Worm (Caenorhabditis elegans) whole organism, L4 larva: Measurements from ENCODE around the gene magu-2.

Source experiments
- D1046.2 ChIP-seq: fragments of 200-800 bp; sonication (Bioruptor generic); IDR thresholded peaks from 2 replicates; pipeline ENCODE4 v1.3.6; 2022; ENCODE audit warnings: missing genetic modification characterization, missing compliant biosample characterization
- F49E8.2 ChIP-seq: sonication (generic microtip); optimal IDR thresholded peaks from 2 replicates; lab custom pipeline; 2016; ENCODE audit warnings: missing compliant biosample characterization, mild to moderate bottlenecking, missing genetic modification characterization, borderline replicate concordance
- R02D3.7 ChIP-seq: fragments of 150-350 bp; sonication (generic microtip); optimal IDR thresholded peaks from 3 replicates; lab custom pipeline; 2014; ENCODE audit warnings: missing biosample characterization, missing genetic modification characterization
- aha-1 ChIP-seq: fragments of 150-350 bp; peaks from one replicate; lab custom pipeline; 2014; ENCODE audit warnings: missing biosample characterization, missing genetic modification characterization
- arid-1 ChIP-seq: fragments of 200-800 bp; sonication (Bioruptor generic); conservative IDR thresholded peaks from 2 replicates; pipeline ENCODE4 v1.3.6; 2022; ENCODE audit warnings: missing genetic modification reagents, missing genetic modification characterization, missing compliant biosample characterization
- attf-4 ChIP-seq: sonication (generic microtip); optimal IDR thresholded peaks from 3 replicates; lab custom pipeline; 2017; ENCODE audit warnings: missing biosample characterization, missing genetic modification characterization
- ceh-32 ChIP-seq: sonication (generic microtip); optimal IDR thresholded peaks from 2 replicates; lab custom pipeline; 2016; ENCODE audit warnings: mild to moderate bottlenecking, missing genetic modification characterization, missing compliant biosample characterization; ENCODE audit not compliant: poor library complexity
- daf-12 ChIP-seq: fragments of 150-350 bp; optimal IDR thresholded peaks from 2 replicates; lab custom pipeline; 2014; ENCODE audit warnings: missing biosample characterization, missing genetic modification reagents, missing genetic modification characterization
- daf-16 ChIP-seq, 3 experiments: sonication (generic microtip); optimal IDR thresholded peaks; 2 replicates each; lab custom pipeline; 2016 to 2017; ENCODE audit warnings: missing genetic modification characterization in 3 of 3, missing genetic modification reagents in 3 of 3, mild to moderate bottlenecking in 2 of 3, missing compliant biosample characterization in 2 of 3, missing biosample characterization in 1 of 3, moderate library complexity in 1 of 3
- daf-19 ChIP-seq: fragments of 200-800 bp; sonication (Bioruptor generic); conservative IDR thresholded peaks from 2 replicates; pipeline ENCODE4 v1.3.6; 2022; ENCODE audit warnings: missing genetic modification characterization, missing compliant biosample characterization
- dmd-6 ChIP-seq: fragments of 200-800 bp; sonication (Bioruptor generic); IDR thresholded peaks from 2 replicates; pipeline ENCODE4 v1.3.6; 2022; ENCODE audit warnings: missing genetic modification reagents, missing genetic modification characterization, missing compliant biosample characterization
- dmd-8 ChIP-seq: fragments of 200-800 bp; sonication (Bioruptor generic); IDR thresholded peaks from 2 replicates; pipeline ENCODE4 v1.3.6; 2022; ENCODE audit warnings: missing genetic modification characterization, missing compliant biosample characterization
- dmd-9 ChIP-seq: fragments of 200-800 bp; sonication (Bioruptor generic); IDR thresholded peaks from 2 replicates; pipeline ENCODE4 v1.3.6; 2022; ENCODE audit warnings: missing genetic modification reagents, missing genetic modification characterization, missing compliant biosample characterization
- dpl-1 ChIP-seq: fragments of 150-350 bp; optimal IDR thresholded peaks from 2 replicates; lab custom pipeline; 2014; ENCODE audit warnings: missing biosample characterization, missing genetic modification reagents, missing genetic modification characterization
- dve-1 ChIP-seq: sonication (generic microtip); optimal IDR thresholded peaks from 2 replicates; lab custom pipeline; 2017; ENCODE audit warnings: antibody characterized with exemption, mild to moderate bottlenecking, missing genetic modification characterization, missing compliant biosample characterization; ENCODE audit not compliant: insufficient read depth
- fos-1 ChIP-seq: fragments of 150-350 bp; optimal IDR thresholded peaks from 2 replicates; lab custom pipeline; 2014; ENCODE audit warnings: missing biosample characterization, missing genetic modification characterization
- lin-1 ChIP-seq: fragments of 200-800 bp; sonication (Bioruptor generic); IDR thresholded peaks from 2 replicates; pipeline ENCODE4 v1.3.6; 2022; ENCODE audit warnings: missing genetic modification reagents, missing genetic modification characterization, missing compliant biosample characterization
- lin-13 ChIP-seq: fragments of 150-350 bp; optimal IDR thresholded peaks from 2 replicates; lab custom pipeline; 2014; ENCODE audit warnings: missing biosample characterization, missing genetic modification reagents, missing genetic modification characterization
- lin-29 ChIP-seq: fragments of 200-800 bp; sonication (Bioruptor generic); IDR thresholded peaks from 2 replicates; pipeline ENCODE4 v1.3.6; 2022; ENCODE audit warnings: missing genetic modification reagents, missing genetic modification characterization, missing compliant biosample characterization
- madf-5 ChIP-seq, 2 experiments: fragments of 200-800 bp; sonication (Bioruptor generic); IDR thresholded peaks; 2 replicates each; pipeline ENCODE4 v1.3.6; 2022; ENCODE audit warnings: missing compliant biosample characterization in 2 of 2, missing genetic modification characterization in 2 of 2
- mxl-2 ChIP-seq: fragments of 200-800 bp; sonication (Bioruptor generic); conservative IDR thresholded peaks from 2 replicates; pipeline ENCODE4 v1.3.6; 2022; ENCODE audit warnings: missing genetic modification reagents, missing genetic modification characterization, missing compliant biosample characterization
- nhr-102 ChIP-seq: sonication (generic microtip); optimal IDR thresholded peaks from 2 replicates; lab custom pipeline; 2016; ENCODE audit warnings: mild to moderate bottlenecking, missing genetic modification characterization, moderate library complexity, missing compliant biosample characterization
- nhr-28 ChIP-seq: fragments of 150-350 bp; optimal IDR thresholded peaks from 2 replicates; lab custom pipeline; 2014; ENCODE audit warnings: missing biosample characterization, missing genetic modification characterization
- nhr-42 ChIP-seq: fragments of 200-800 bp; sonication (Bioruptor generic); IDR thresholded peaks from 2 replicates; pipeline ENCODE4 v1.3.6; 2022; ENCODE audit warnings: missing genetic modification characterization, missing compliant biosample characterization
- nhr-77 ChIP-seq: fragments of 150-350 bp; optimal IDR thresholded peaks from 2 replicates; lab custom pipeline; 2014; ENCODE audit warnings: missing biosample characterization, missing genetic modification characterization
- php-3 ChIP-seq: fragments of 200-800 bp; sonication (Bioruptor generic); IDR thresholded peaks from 2 replicates; pipeline ENCODE4 v1.3.6; 2022; ENCODE audit warnings: missing genetic modification reagents, missing genetic modification characterization, missing compliant biosample characterization
- pqm-1 ChIP-seq: sonication (generic microtip); optimal IDR thresholded peaks from 2 replicates; lab custom pipeline; 2017; ENCODE audit warnings: missing biosample characterization, missing genetic modification characterization
- rbr-2 ChIP-seq: sonication (generic microtip); optimal IDR thresholded peaks from 2 replicates; lab custom pipeline; 2016; ENCODE audit warnings: missing genotype, missing genetic modification characterization, missing compliant biosample characterization
- tra-1 ChIP-seq: fragments of 200-800 bp; sonication (Bioruptor generic); IDR thresholded peaks from 2 replicates; pipeline ENCODE4 v1.3.6; 2022; ENCODE audit warnings: missing genetic modification reagents, missing genetic modification characterization, missing compliant biosample characterization
- unc-130 ChIP-seq: sonication (generic microtip); optimal IDR thresholded peaks from 2 replicates; lab custom pipeline; 2016; ENCODE audit warnings: missing genetic modification reagents, missing genetic modification characterization, missing compliant biosample characterization
- unc-62 ChIP-seq, 3 experiments: fragments of 150-350 bp in 1 of 3; sonication (generic microtip); optimal IDR thresholded peaks in 2 of 3; peaks in 1 of 3; 1 replicate in 1 of 3; 2 replicates in 2 of 3; lab custom pipeline; 2014 to 2017; ENCODE audit warnings: missing biosample characterization in 3 of 3, missing genetic modification characterization in 3 of 3, missing genetic modification reagents in 3 of 3, missing genotype in 1 of 3
- vab-7 ChIP-seq: fragments of 200-800 bp; sonication (Bioruptor generic); IDR thresholded peaks from 2 replicates; pipeline ENCODE4 v1.3.6; 2022; ENCODE audit warnings: missing genetic modification reagents, missing genetic modification characterization, missing compliant biosample characterization
- zag-1 ChIP-seq: fragments of 150-350 bp; optimal IDR thresholded peaks from 2 replicates; lab custom pipeline; 2014; ENCODE audit warnings: missing biosample characterization, missing genetic modification characterization
- zfp-3 ChIP-seq: fragments of 200-800 bp; sonication (Bioruptor generic); conservative IDR thresholded peaks from 2 replicates; pipeline ENCODE4 v1.3.6; 2022; ENCODE audit warnings: missing genetic modification reagents, missing genetic modification characterization, missing compliant biosample characterization
- ztf-11 ChIP-seq: fragments of 150-350 bp; optimal IDR thresholded peaks from 2 replicates; lab custom pipeline; 2014; ENCODE audit warnings: missing biosample characterization, missing genetic modification characterization
- ztf-7 ChIP-seq: fragments of 150-350 bp; optimal IDR thresholded peaks from 2 replicates; lab custom pipeline; 2014; ENCODE audit warnings: missing biosample characterization, missing genetic modification characterization

Gene magu-2

DNA sequence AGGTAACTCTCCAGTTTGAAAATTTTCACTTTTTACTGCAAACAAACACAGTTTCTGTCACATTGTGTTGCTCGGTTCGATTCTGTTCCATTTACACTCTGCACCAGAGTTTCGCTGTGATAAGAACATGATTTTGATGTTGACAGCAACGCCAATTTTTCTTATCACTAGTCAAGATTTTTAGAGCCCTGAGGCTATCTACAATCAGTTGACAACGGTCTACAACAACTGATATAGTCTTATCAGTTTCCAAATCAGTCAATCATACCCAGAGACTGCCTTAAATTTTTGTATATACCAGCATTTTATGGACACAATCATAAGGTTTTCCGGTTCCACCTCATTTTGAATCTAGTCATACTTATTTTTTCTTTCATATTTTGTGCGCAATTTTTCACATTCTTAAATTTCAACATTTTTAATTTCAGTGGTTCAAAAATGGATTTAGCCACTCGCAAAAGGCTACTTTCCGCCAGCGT lies 32.3 kb downstream of the magu-2 start, which contains the start of gene B0507.3 (continued):
- TF ChIP-seq nhr-28 (tag; lab: Kevin White, UChicago) (peak; percentile 95), lin-13 (GFP tag; lab: Kevin White, UChicago) (no peak), zag-1 (tag; lab: Kevin White, UChicago) (no peak), lin-29 (GFP tag; lab: Robert Waterston, UW) (no peak), attf-4 (no peak), R02D3.7 (tag; lab: Kevin White, UChicago) (no peak), ztf-11 (tag; lab: Kevin White, UChicago) (no peak)
- TF ChIP-seq, all 104 proteins: peak for 24

ce11 chrV:8767493-8767892 lies 33.3 kb downstream of the magu-2 start:
- no peak for TF ChIP-seq daf-16 (GFP tag; optimal IDR thresholded peaks at IDR 0.05; lab: Kevin White, UChicago)
- peak; percentile 92 for TF ChIP-seq daf-16 (tag; optimal IDR thresholded peaks at IDR 0.05; lab: Kevin White, UChicago)
- peak; percentile 79 for TF ChIP-seq php-3 (GFP tag; lab: Robert Waterston, UW)
- TF ChIP-seq nhr-28 (tag; lab: Kevin White, UChicago): peak; percentile 62
- TF ChIP-seq daf-19 (GFP tag; lab: Robert Waterston, UW): no peak
- TF ChIP-seq dmd-9: no peak
- peak; percentile 55 for TF ChIP-seq dve-1
- peak; percentile 18; the same call in 1 of the 2 replicates for TF ChIP-seq tra-1 (GFP tag; lab: Robert Waterston, UW)
- 0 out of 2 replicates have a peak, but pooled peaks have one; percentile 25 for TF ChIP-seq lin-1 (GFP tag; lab: Robert Waterston, UW)
- TF ChIP-seq nhr-77 (tag; lab: Kevin White, UChicago): peak; percentile 51
- TF ChIP-seq nhr-102 (tag; lab: Kevin White, UChicago): no peak
- no peak for TF ChIP-seq ceh-32 (tag; lab: Kevin White, UChicago)
- TF ChIP-seq dmd-6 (GFP tag; lab: Robert Waterston, UW): peak; percentile 18; the same call in 1 of the 2 replicates
- TF ChIP-seq pqm-1 (tag; lab: Kevin White, UChicago): peak; percentile 85
- TF ChIP-seq dmd-8: no peak

DNA sequence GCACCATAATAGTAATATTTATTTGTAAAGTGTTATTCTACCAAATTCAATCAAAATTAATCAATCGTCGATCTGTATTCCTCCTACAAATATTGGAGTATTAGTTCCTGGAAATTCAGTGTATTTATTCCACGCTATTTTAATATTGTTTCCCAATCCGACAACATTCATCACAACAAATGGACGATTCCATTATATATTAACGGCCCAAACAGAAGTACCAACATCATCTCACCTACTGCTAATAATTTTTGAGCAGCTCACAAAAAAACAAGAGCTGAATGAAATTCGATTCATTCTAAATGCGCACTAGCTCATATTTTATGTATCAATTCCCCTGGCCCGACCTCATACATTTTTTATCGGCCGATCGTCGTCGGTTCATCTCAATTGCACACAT lies 33.8 kb downstream of the magu-2 start:
- TF ChIP-seq nhr-42 (GFP tag; lab: Robert Waterston, UW): no peak
- no peak for TF ChIP-seq D1046.2 (GFP tag; lab: Robert Waterston, UW)
- no peak for TF ChIP-seq pqm-1 (tag; lab: Kevin White, UChicago)
- peak in 1 of 2 experiments; percentile 15 for TF ChIP-seq unc-62 (GFP tag; optimal IDR thresholded peaks at IDR 0.05 in 1 of 2; lab: Kevin White, UChicago)
- TF ChIP-seq unc-62 (tag; optimal IDR thresholded peaks at IDR 0.05; lab: Kevin White, UChicago): no peak
- TF ChIP-seq aha-1: peak; percentile 90
- TF ChIP-seq, all 104 proteins: peak for 2

ce11 chrV:8765938-8766337 lies 34.9 kb downstream of the magu-2 start, which contains the start of gene B0507.9:
Gene B0507.9 (minus strand): TSS chrV:8766038.
- TF ChIP-seq vab-7 (GFP tag; lab: Robert Waterston, UW) (no peak), zfp-3 (GFP tag; lab: Robert Waterston, UW) (no peak)

ce11 chrV:8762861-8763260 lies 38.0 kb downstream of the magu-2 start, which contains the start of gene B0507.8:
Gene B0507.8 (minus strand): TSS chrV:8762961.
- TF ChIP-seq daf-12 (no peak), rbr-2 (no peak), F49E8.2 (tag; lab: Kevin White, UChicago) (no peak), fos-1 (tag; lab: Kevin White, UChicago) (no peak), unc-130 (no peak), arid-1 (GFP tag; lab: Robert Waterston, UW) (no peak), mxl-2 (no peak), dpl-1 (no peak), madf-5 (GFP tag; IDR thresholded peaks at IDR 0.05; lab: Robert Waterston, UW) (no peak), ztf-7 (tag; lab: Kevin White, UChicago) (no peak)
